Worm (Caenorhabditis elegans): Measurements from ENCODE around the gene crn-7.

DNA sequence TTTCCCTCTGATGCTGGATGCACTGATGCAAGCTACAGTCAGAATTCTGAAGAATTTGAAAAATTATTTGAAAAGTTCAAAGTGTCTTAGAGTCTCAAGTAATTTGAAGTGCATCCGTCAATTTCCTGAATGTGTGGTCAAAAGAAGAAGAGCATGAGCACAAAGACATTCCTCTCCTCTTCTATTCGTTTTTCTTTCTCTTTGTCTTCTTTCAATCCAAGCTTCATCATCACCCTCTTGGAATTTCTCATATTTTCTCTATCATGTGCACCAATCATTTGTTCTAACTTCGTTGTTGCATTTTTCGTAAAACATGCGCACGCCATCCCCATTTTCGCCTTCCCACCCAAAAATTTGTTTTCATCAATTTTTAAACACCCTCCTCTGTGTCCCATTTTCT lies 17.7 kb downstream of the crn-7 start:
- TF ChIP-seq lsy-2 (tag; optimal IDR thresholded peaks at IDR 0.05) = no peak
- TF ChIP-seq snpc-4 (tag; optimal IDR thresholded peaks at IDR 0.05) = no peak
- no peak for TF ChIP-seq pha-4 (tag; optimal IDR thresholded peaks at IDR 0.05)
- TF ChIP-seq unc-39 (tag; optimal IDR thresholded peaks at IDR 0.05) = no peak
- no peak for TF ChIP-seq mab-5 (tag; optimal IDR thresholded peaks at IDR 0.05)
- no peak for TF ChIP-seq lin-13 (tag; optimal IDR thresholded peaks at IDR 0.05)
- TF ChIP-seq blmp-1 (tag; optimal IDR thresholded peaks at IDR 0.05) = no peak
- TF ChIP-seq nhr-28 (tag; optimal IDR thresholded peaks at IDR 0.05) = no peak
